Fruit fly (Drosophila melanogaster): Measurements from ENCODE around the gene Tbc1d8-9.
A peak's percentile ranks its signal among the peaks of the same experiment; 100 is the strongest.

- TF ChIP-seq CG10209 (GFP tag; optimal IDR thresholded peaks at IDR 0.05) (no peak), jing (GFP tag; optimal IDR thresholded peaks at IDR 0.05) (no peak), CG7556 (GFP tag; optimal IDR thresholded peaks at IDR 0.05) (peak; percentile 29), ewg (GFP tag; optimal IDR thresholded peaks at IDR 0.05) (no peak), Blimp-1 (GFP tag; optimal IDR thresholded peaks at IDR 0.05) (no peak)
These were observed 39.9 kb upstream of the Tbc1d8-9 start for dm6 chr3L:21383440-21383839.
